Worm (Caenorhabditis elegans) whole organism, L4 larva: Measurements from ENCODE around the gene C39B10.1.
A peak's percentile ranks its signal among the peaks of the same experiment; 100 is the strongest.

ENCODE experiments used
- F37D6.2 ChIP-seq: sonication (generic microtip); optimal IDR thresholded peaks from 2 replicates; lab custom pipeline; 2016; ENCODE audit warnings: mild to moderate bottlenecking, missing genetic modification characterization, missing compliant biosample characterization
- Y105C5A.15 ChIP-seq: fragments of 200-800 bp; sonication (Bioruptor generic); IDR thresholded peaks from 2 replicates; pipeline ENCODE4 v1.3.6; 2022; ENCODE audit warnings: missing genetic modification characterization, missing compliant biosample characterization
- Y5F2A.4 ChIP-seq: fragments of 200-800 bp; sonication (Bioruptor generic); optimal IDR thresholded peaks from 2 replicates; lab custom pipeline; 2018; ENCODE audit warnings: mild to moderate bottlenecking, missing genetic modification characterization, missing compliant biosample characterization
- aha-1 ChIP-seq: fragments of 150-350 bp; peaks from one replicate; lab custom pipeline; 2014; ENCODE audit warnings: missing biosample characterization, missing genetic modification characterization
- ceh-28 ChIP-seq: fragments of 150-350 bp; optimal IDR thresholded peaks from 2 replicates; lab custom pipeline; 2014; ENCODE audit warnings: missing biosample characterization, missing genetic modification reagents, missing genetic modification characterization
- ceh-32 ChIP-seq: sonication (generic microtip); optimal IDR thresholded peaks from 2 replicates; lab custom pipeline; 2016; ENCODE audit warnings: mild to moderate bottlenecking, missing genetic modification characterization, missing compliant biosample characterization; ENCODE audit not compliant: poor library complexity
- cey-2 ChIP-seq: sonication (generic microtip); optimal IDR thresholded peaks from 3 replicates; lab custom pipeline; 2017; ENCODE audit warnings: missing genetic modification characterization, mild to moderate bottlenecking, missing compliant biosample characterization, antibody characterized with exemption, borderline replicate concordance; ENCODE audit not compliant: insufficient read depth
- daf-19 ChIP-seq: fragments of 200-800 bp; sonication (Bioruptor generic); conservative IDR thresholded peaks from 2 replicates; pipeline ENCODE4 v1.3.6; 2022; ENCODE audit warnings: missing genetic modification characterization, missing compliant biosample characterization
- dmd-8 ChIP-seq: fragments of 200-800 bp; sonication (Bioruptor generic); IDR thresholded peaks from 2 replicates; pipeline ENCODE4 v1.3.6; 2022; ENCODE audit warnings: missing genetic modification characterization, missing compliant biosample characterization
- dmd-9 ChIP-seq: fragments of 200-800 bp; sonication (Bioruptor generic); IDR thresholded peaks from 2 replicates; pipeline ENCODE4 v1.3.6; 2022; ENCODE audit warnings: missing genetic modification reagents, missing genetic modification characterization, missing compliant biosample characterization
- duxl-1 ChIP-seq: sonication (generic microtip); optimal IDR thresholded peaks from 2 replicates; lab custom pipeline; 2016; ENCODE audit warnings: mild to moderate bottlenecking, missing genetic modification characterization, moderate library complexity, missing compliant biosample characterization; ENCODE audit not compliant: poor library complexity
- dve-1 ChIP-seq: sonication (generic microtip); optimal IDR thresholded peaks from 2 replicates; lab custom pipeline; 2017; ENCODE audit warnings: antibody characterized with exemption, mild to moderate bottlenecking, missing genetic modification characterization, missing compliant biosample characterization; ENCODE audit not compliant: insufficient read depth
- hlh-11 ChIP-seq: fragments of 200-800 bp; sonication (Bioruptor generic); optimal IDR thresholded peaks from 2 replicates; lab custom pipeline; 2018; ENCODE audit warnings: mild to moderate bottlenecking, missing genetic modification characterization, missing compliant biosample characterization
- hlh-30 ChIP-seq: sonication (generic microtip); optimal IDR thresholded peaks from 2 replicates; lab custom pipeline; 2017; ENCODE audit warnings: antibody characterized with exemption, mild to moderate bottlenecking, missing genetic modification characterization, missing compliant biosample characterization; ENCODE audit not compliant: insufficient read depth
- hmg-1.1 ChIP-seq: fragments of 200-800 bp; sonication (Bioruptor generic); IDR thresholded peaks from 2 replicates; pipeline ENCODE4 v1.3.6; 2022; ENCODE audit warnings: missing genetic modification reagents, missing genetic modification characterization, missing compliant biosample characterization
- jun-1 ChIP-seq: fragments of 150-350 bp; optimal IDR thresholded peaks from 2 replicates; lab custom pipeline; 2014; ENCODE audit warnings: missing biosample characterization, missing genetic modification reagents, missing genetic modification characterization
- lin-1 ChIP-seq: fragments of 200-800 bp; sonication (Bioruptor generic); IDR thresholded peaks from 2 replicates; pipeline ENCODE4 v1.3.6; 2022; ENCODE audit warnings: missing genetic modification reagents, missing genetic modification characterization, missing compliant biosample characterization
- lin-29 ChIP-seq: fragments of 200-800 bp; sonication (Bioruptor generic); IDR thresholded peaks from 2 replicates; pipeline ENCODE4 v1.3.6; 2022; ENCODE audit warnings: missing genetic modification reagents, missing genetic modification characterization, missing compliant biosample characterization
- lin-39 ChIP-seq: fragments of 150-350 bp; optimal IDR thresholded peaks from 2 replicates; lab custom pipeline; 2014; ENCODE audit warnings: missing biosample characterization, missing genetic modification reagents, missing genetic modification characterization
- lir-3 ChIP-seq: sonication (generic microtip); optimal IDR thresholded peaks from 2 replicates; lab custom pipeline; 2016; ENCODE audit warnings: mild to moderate bottlenecking, missing genetic modification characterization, missing compliant biosample characterization
- lsy-2 ChIP-seq, 2 experiments: fragments of 150-350 bp in 1 of 2; sonication (generic microtip) in 1 of 2; optimal IDR thresholded peaks; 2 replicates each; lab custom pipeline; 2014 to 2017; ENCODE audit warnings: missing biosample characterization in 2 of 2, missing genetic modification characterization in 2 of 2
- madf-9 ChIP-seq: fragments of 200-800 bp; sonication (Bioruptor generic); conservative IDR thresholded peaks from 2 replicates; pipeline ENCODE4 v1.3.6; 2022; ENCODE audit warnings: missing genetic modification reagents, missing genetic modification characterization, missing compliant biosample characterization
- mdl-1 ChIP-seq, 2 experiments: fragments of 150-350 bp in 1 of 2; sonication (generic microtip) in 1 of 2; optimal IDR thresholded peaks; 2 replicates each; lab custom pipeline; 2014 to 2017; ENCODE audit warnings: missing biosample characterization in 2 of 2, missing genetic modification characterization in 2 of 2
- mdt-29 ChIP-seq: fragments of 200-800 bp; sonication (Bioruptor generic); IDR thresholded peaks from 2 replicates; pipeline ENCODE4 v1.3.6; 2022; ENCODE audit warnings: missing genetic modification reagents, missing genetic modification characterization, missing compliant biosample characterization
- mep-1 ChIP-seq: fragments of 150-350 bp; sonication (generic microtip); optimal IDR thresholded peaks from 3 replicates; lab custom pipeline; 2014; ENCODE audit warnings: missing biosample characterization, missing genetic modification characterization
- mes-2 ChIP-seq: sonication (generic microtip); optimal IDR thresholded peaks from 2 replicates; lab custom pipeline; 2016; ENCODE audit warnings: missing genotype, mild to moderate bottlenecking, missing genetic modification characterization, missing compliant biosample characterization; ENCODE audit not compliant: poor library complexity, severe bottlenecking
- mxl-2 ChIP-seq: fragments of 200-800 bp; sonication (Bioruptor generic); conservative IDR thresholded peaks from 2 replicates; pipeline ENCODE4 v1.3.6; 2022; ENCODE audit warnings: missing genetic modification reagents, missing genetic modification characterization, missing compliant biosample characterization
- nhr-10 ChIP-seq: fragments of 150-350 bp; optimal IDR thresholded peaks from 2 replicates; lab custom pipeline; 2014; ENCODE audit warnings: missing biosample characterization, missing genetic modification characterization
- nhr-102 ChIP-seq: sonication (generic microtip); optimal IDR thresholded peaks from 2 replicates; lab custom pipeline; 2016; ENCODE audit warnings: mild to moderate bottlenecking, missing genetic modification characterization, moderate library complexity, missing compliant biosample characterization
- nhr-11 ChIP-seq: fragments of 150-350 bp; optimal IDR thresholded peaks from 2 replicates; lab custom pipeline; 2014; ENCODE audit warnings: missing biosample characterization, missing genetic modification characterization
- nhr-25 ChIP-seq: sonication (generic microtip); optimal IDR thresholded peaks from 2 replicates; lab custom pipeline; 2017; ENCODE audit warnings: missing genetic modification characterization, mild to moderate bottlenecking, missing compliant biosample characterization, antibody characterized with exemption, moderate library complexity, borderline replicate concordance; ENCODE audit not compliant: insufficient read depth
- nhr-42 ChIP-seq: fragments of 200-800 bp; sonication (Bioruptor generic); IDR thresholded peaks from 2 replicates; pipeline ENCODE4 v1.3.6; 2022; ENCODE audit warnings: missing genetic modification characterization, missing compliant biosample characterization
- nhr-76 ChIP-seq: fragments of 150-350 bp; optimal IDR thresholded peaks from 2 replicates; lab custom pipeline; 2014; ENCODE audit warnings: missing biosample characterization, missing genetic modification characterization
- pqm-1 ChIP-seq: sonication (generic microtip); optimal IDR thresholded peaks from 2 replicates; lab custom pipeline; 2017; ENCODE audit warnings: missing biosample characterization, missing genetic modification characterization
- saeg-2 ChIP-seq: fragments of 200-800 bp; sonication (Bioruptor generic); IDR thresholded peaks from 2 replicates; pipeline ENCODE4 v1.3.6; 2022; ENCODE audit warnings: missing genetic modification reagents, missing genetic modification characterization, missing compliant biosample characterization
- sdz-12 ChIP-seq: fragments of 200-800 bp; sonication (Bioruptor generic); optimal IDR thresholded peaks from 2 replicates; lab custom pipeline; 2018; ENCODE audit warnings: mild to moderate bottlenecking, missing genetic modification characterization, missing compliant biosample characterization
- skn-1 ChIP-seq: fragments of 150-350 bp; optimal IDR thresholded peaks from 2 replicates; lab custom pipeline; 2014; ENCODE audit warnings: missing biosample characterization, missing genetic modification characterization
- snpc-1.2 ChIP-seq: fragments of 200-800 bp; sonication (Bioruptor generic); IDR thresholded peaks from 2 replicates; pipeline ENCODE4 v1.3.6; 2022; ENCODE audit warnings: missing genetic modification reagents, missing genetic modification characterization, missing compliant biosample characterization
- spr-1 ChIP-seq: sonication (generic microtip); optimal IDR thresholded peaks from 2 replicates; lab custom pipeline; 2016; ENCODE audit warnings: mild to moderate bottlenecking, missing genetic modification characterization, missing compliant biosample characterization
- spr-3 ChIP-seq: fragments of 200-800 bp; sonication (Bioruptor generic); optimal IDR thresholded peaks from 2 replicates; lab custom pipeline; 2018; ENCODE audit warnings: mild to moderate bottlenecking, missing genetic modification characterization, missing compliant biosample characterization
- unc-62 ChIP-seq, 3 experiments: fragments of 150-350 bp in 1 of 3; sonication (generic microtip); optimal IDR thresholded peaks in 2 of 3; peaks in 1 of 3; 1 replicate in 1 of 3; 2 replicates in 2 of 3; lab custom pipeline; 2014 to 2017; ENCODE audit warnings: missing biosample characterization in 3 of 3, missing genetic modification characterization in 3 of 3, missing genetic modification reagents in 3 of 3, missing genotype in 1 of 3
- vab-7 ChIP-seq: fragments of 200-800 bp; sonication (Bioruptor generic); IDR thresholded peaks from 2 replicates; pipeline ENCODE4 v1.3.6; 2022; ENCODE audit warnings: missing genetic modification reagents, missing genetic modification characterization, missing compliant biosample characterization
- zfp-2 ChIP-seq: sonication (generic microtip); optimal IDR thresholded peaks from 2 replicates; lab custom pipeline; 2016; ENCODE audit warnings: mild to moderate bottlenecking, missing genetic modification characterization, missing compliant biosample characterization
- ztf-11 ChIP-seq: fragments of 150-350 bp; optimal IDR thresholded peaks from 2 replicates; lab custom pipeline; 2014; ENCODE audit warnings: missing biosample characterization, missing genetic modification characterization
- ztf-7 ChIP-seq: fragments of 150-350 bp; optimal IDR thresholded peaks from 2 replicates; lab custom pipeline; 2014; ENCODE audit warnings: missing biosample characterization, missing genetic modification characterization

C39B10.1 gene

DNA sequence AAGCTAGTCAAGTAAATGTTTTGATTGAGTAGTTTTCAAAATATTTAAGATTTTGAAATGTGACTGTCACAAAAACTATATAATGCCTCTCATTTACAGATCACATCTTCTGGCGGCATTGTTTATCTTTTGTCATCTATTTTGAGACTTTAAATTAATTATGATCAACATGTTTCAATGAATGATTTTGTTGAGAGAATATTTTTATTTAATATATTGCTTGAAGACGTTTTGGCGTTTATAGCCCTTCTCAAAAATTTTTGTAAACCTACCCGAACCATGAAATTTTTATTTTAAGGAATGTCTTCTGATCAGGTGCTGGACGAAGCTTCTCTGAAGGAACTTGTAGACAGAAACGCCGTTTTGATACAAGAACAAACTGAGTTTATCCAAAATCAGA, 18.7 kb downstream of the C39B10.1 start, which contains the start of gene C39B10.4:
TSS of gene C39B10.4 (plus strand) at position 301 of the 400 bp plus-strand sequence.
- TF ChIP-seq cey-2 (no peak), Y105C5A.15 (GFP tag; lab: Robert Waterston, UW) (no peak), nhr-76 (no peak), ztf-11 (no peak), F37D6.2 (tag; lab: Kevin White, UChicago) (no peak), daf-19 (GFP tag; lab: Robert Waterston, UW) (no peak), lsy-2 (tag; optimal IDR thresholded peaks at IDR 0.05; lab: Kevin White, UChicago) (no peak), ceh-32 (tag; lab: Kevin White, UChicago) (no peak), lin-1 (GFP tag; lab: Robert Waterston, UW) (no peak), nhr-10 (tag; lab: Kevin White, UChicago) (no peak)

DNA sequence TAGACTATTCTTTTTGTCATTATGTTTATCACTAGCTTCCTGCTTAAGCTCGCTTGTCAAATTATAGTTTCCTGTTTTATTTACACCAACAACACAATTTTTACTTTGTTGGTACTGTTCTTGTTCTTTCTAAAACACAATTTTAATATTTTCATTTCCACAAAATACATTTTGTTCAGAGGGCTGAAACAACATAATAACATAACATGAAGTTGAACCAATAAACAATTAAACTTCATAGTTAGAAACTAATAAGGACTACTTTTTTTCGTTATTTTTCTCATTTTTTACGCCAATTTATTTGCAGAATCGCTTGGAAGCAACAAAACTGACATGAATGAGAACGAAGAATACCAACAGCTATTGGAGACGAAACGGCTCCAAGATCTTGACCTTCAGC, 19.6 kb downstream of the C39B10.1 start, which contains the start of gene C39B10.3:
TSS of gene C39B10.3 (plus strand) at position 301 of the 400 bp plus-strand sequence.
- TF ChIP-seq spr-1 (tag; lab: Kevin White, UChicago), result no peak
- no peak for TF ChIP-seq nhr-11 (tag; lab: Kevin White, UChicago)
- TF ChIP-seq vab-7 (GFP tag; lab: Robert Waterston, UW), result no peak
- TF ChIP-seq mdt-29 (GFP tag; lab: Robert Waterston, UW), result no peak
- TF ChIP-seq mes-2 (tag; lab: Kevin White, UChicago), result no peak
- no peak for TF ChIP-seq Y105C5A.15 (GFP tag; lab: Robert Waterston, UW)
- no peak for TF ChIP-seq pqm-1
- TF ChIP-seq lir-3, result no peak
- TF ChIP-seq hlh-11 (tag; lab: Kevin White, UChicago), result no peak
- TF ChIP-seq snpc-1.2 (GFP tag; lab: Robert Waterston, UW), result no peak
- no peak for TF ChIP-seq skn-1 (tag; lab: Kevin White, UChicago)
- TF ChIP-seq, all 104 proteins: peak for 0

DNA sequence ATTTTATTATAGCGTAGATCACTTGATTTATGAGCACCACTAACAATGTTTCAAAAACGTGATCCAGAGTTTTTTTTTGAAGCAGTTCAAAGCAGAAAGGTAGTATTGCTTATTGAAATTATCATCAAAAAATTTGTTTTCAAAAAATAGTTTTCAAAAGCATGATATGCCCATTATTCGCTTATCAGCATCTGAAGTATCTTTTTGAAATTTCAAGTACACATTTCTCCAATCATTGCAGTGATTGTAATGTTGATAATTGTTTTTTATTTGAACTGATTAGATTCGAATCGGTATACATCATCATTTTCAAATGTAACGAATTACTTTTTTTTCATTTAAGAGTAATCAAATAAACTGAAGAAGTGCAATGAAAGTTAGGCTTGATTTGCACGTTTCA, 22.7 kb downstream of the C39B10.1 start:
- TF ChIP-seq dmd-9 (GFP tag; lab: Robert Waterston, UW) (no peak), aha-1 (tag; lab: Kevin White, UChicago) (peak; percentile 40), jun-1 (tag; lab: Kevin White, UChicago) (no peak), zfp-2 (tag; lab: Kevin White, UChicago) (no peak), mdl-1 (tag; optimal IDR thresholded peaks at IDR 0.05; lab: Kevin White, UChicago) (no peak), sdz-12 (GFP tag; lab: Kevin White, UChicago) (no peak), ztf-7 (no peak), saeg-2 (GFP tag; lab: Robert Waterston, UW) (no peak), dve-1 (tag; lab: Kevin White, UChicago) (peak; percentile 41), Y5F2A.4 (GFP tag; lab: Kevin White, UChicago) (no peak), Y105C5A.15 (GFP tag; lab: Robert Waterston, UW) (no peak), lin-39 (tag; lab: Kevin White, UChicago) (no peak), madf-9 (no peak), nhr-42 (GFP tag; lab: Robert Waterston, UW) (no peak), mes-2 (tag; lab: Kevin White, UChicago) (no peak), hlh-11 (tag; lab: Kevin White, UChicago) (no peak), hmg-1.1 (GFP tag; lab: Robert Waterston, UW) (no peak), nhr-11 (tag; lab: Kevin White, UChicago) (no peak), duxl-1 (tag; lab: Kevin White, UChicago) (no peak), nhr-76 (no peak), lsy-2 (tag; optimal IDR thresholded peaks at IDR 0.05; lab: Kevin White, UChicago) (no peak), lin-29 (no peak), nhr-25 (no peak), ceh-32 (tag; lab: Kevin White, UChicago) (no peak), mxl-2 (no peak), dmd-8 (GFP tag; lab: Robert Waterston, UW) (no peak), mep-1 (no peak), vab-7 (GFP tag; lab: Robert Waterston, UW) (no peak), snpc-1.2 (GFP tag; lab: Robert Waterston, UW) (no peak), lir-3 (no peak), nhr-102 (tag; lab: Kevin White, UChicago) (no peak), ceh-28 (tag; lab: Kevin White, UChicago) (no peak), hlh-30 (no peak), unc-62 (GFP tag; optimal IDR thresholded peaks at IDR 0.05 in 1 of 2; lab: Kevin White, UChicago) (peak in 1 of 2 experiments; percentile 32), unc-62 (tag; optimal IDR thresholded peaks at IDR 0.05; lab: Kevin White, UChicago) (no peak), spr-3 (no peak)
